Fruit fly (Drosophila melanogaster): ENCODE data around the gene Itgbn.

The Itgbn gene

dm6 chr2L:21072389-21072788 is 19.6 kb downstream of the Itgbn start:
- TF ChIP-seq Ravus (GFP tag; IDR thresholded peaks at IDR 0.05) (no peak), phol (tag; optimal IDR thresholded peaks at IDR 0.05) (no peak), CG42726 (GFP tag; IDR thresholded peaks at IDR 0.05; ENCODE audit: partially characterized antibody) (no peak), Ets65A (GFP tag) (peak; percentile 74), Eip74EF (GFP tag; optimal IDR thresholded peaks at IDR 0.05) (peak in 1 of 2 experiments; percentile 80), CG14710 (tag; optimal IDR thresholded peaks at IDR 0.05) (no peak), chinmo (GFP tag; IDR thresholded peaks at IDR 0.05; ENCODE audit: partially characterized antibody) (0 out of 4 replicates have a peak, but pooled peaks have one; percentile 49), Hmx (GFP tag; optimal IDR thresholded peaks at IDR 0.05) (no peak), Lim3 (GFP tag; IDR thresholded peaks at IDR 0.05) (no peak), Aef1 (GFP tag; IDR thresholded peaks at IDR 0.05) (no peak), CG8089 (GFP tag; optimal IDR thresholded peaks at IDR 0.05) (no peak), row (GFP tag; IDR thresholded peaks at IDR 0.05) (no peak), CG2712 (tag; optimal IDR thresholded peaks at IDR 0.05) (no peak), CG12769 (tag; optimal IDR thresholded peaks at IDR 0.05) (peak; percentile 10)

- peak; percentile 36; the same call in 1 of the 2 replicates for TF ChIP-seq onecut (GFP tag; IDR thresholded peaks at IDR 0.05)
- peak; percentile 57 for TF ChIP-seq abd-A (tag; optimal IDR thresholded peaks at IDR 0.05)
- peak; percentile 49; the same call in 1 of the 2 replicates for TF ChIP-seq Awh (GFP tag; IDR thresholded peaks at IDR 0.05)
- peak in 1 of 2 experiments; percentile 62 for TF ChIP-seq Eip74EF (GFP tag; optimal IDR thresholded peaks at IDR 0.05)
- peak; percentile 12; the same call in 1 of the 2 replicates for TF ChIP-seq vvl (GFP tag; IDR thresholded peaks at IDR 0.05)
- TF ChIP-seq sd (tag; optimal IDR thresholded peaks at IDR 0.05): peak; percentile 86
- no peak for TF ChIP-seq Bgb (GFP tag; IDR thresholded peaks at IDR 0.05; ENCODE audit: partially characterized antibody)
- TF ChIP-seq Blimp-1 (GFP tag; optimal IDR thresholded peaks at IDR 0.05): peak; percentile 0
- peak; percentile 67 for TF ChIP-seq pros (GFP tag; optimal IDR thresholded peaks at IDR 0.05)
- TF ChIP-seq zf30C (GFP tag; optimal IDR thresholded peaks at IDR 0.05): no peak
Observed at dm6 chr2L:21073300-21073699, 20.5 kb downstream of the Itgbn start.

dm6 chr2L:21073818-21074217 is 21.0 kb downstream of the Itgbn start:
- TF ChIP-seq chinmo (GFP tag; IDR thresholded peaks at IDR 0.05; ENCODE audit: partially characterized antibody) (peak; percentile 57; the same call in 1 of the 4 replicates), tup (GFP tag; optimal IDR thresholded peaks at IDR 0.05) (no peak), CG15269 (tag; optimal IDR thresholded peaks at IDR 0.05) (peak; percentile 52)

dm6 chr2L:21075105-21075504 is 22.3 kb downstream of the Itgbn start, which contains the start of gene tadr:
Gene tadr (plus strand): TSS chr2L:21075405.
- TF ChIP-seq Deaf1 (tag; optimal IDR thresholded peaks at IDR 0.05) (peak; percentile 49), crp (GFP tag; optimal IDR thresholded peaks at IDR 0.05) (peak in 1 of 2 experiments; percentile 22), Bgb (GFP tag; IDR thresholded peaks at IDR 0.05; ENCODE audit: partially characterized antibody) (0 out of 2 replicates have a peak, but pooled peaks have one; percentile 30), Hr51 (GFP tag; optimal IDR thresholded peaks at IDR 0.05) (peak in 1 of 2 experiments; percentile 35), CG17328 (GFP tag; IDR thresholded peaks at IDR 0.05) (no peak), cas (GFP tag; IDR thresholded peaks at IDR 0.05) (no peak), D19A (tag; optimal IDR thresholded peaks at IDR 0.05) (no peak), chinmo (GFP tag; IDR thresholded peaks at IDR 0.05; ENCODE audit: partially characterized antibody) (0 out of 4 replicates have a peak, but pooled peaks have one; percentile 20), Side (GFP tag; optimal IDR thresholded peaks at IDR 0.05) (no peak), Lim3 (GFP tag; IDR thresholded peaks at IDR 0.05) (no peak), slp2 (GFP tag; optimal IDR thresholded peaks at IDR 0.05) (no peak), jigr1 (GFP tag; IDR thresholded peaks at IDR 0.05) (no peak), ewg (GFP tag; optimal IDR thresholded peaks at IDR 0.05) (peak; percentile 79), ro (GFP tag; IDR thresholded peaks at IDR 0.05) (no peak), Myb (GFP tag; optimal IDR thresholded peaks at IDR 0.05) (no peak), cad (GFP tag; optimal IDR thresholded peaks at IDR 0.05) (no peak), pzg (GFP tag; optimal IDR thresholded peaks at IDR 0.05) (peak; percentile 6), Jarid2 (GFP tag; optimal IDR thresholded peaks at IDR 0.05) (peak; percentile 11), Dip2 (GFP tag; IDR thresholded peaks at IDR 0.05) (no peak), Hmr (GFP tag; optimal IDR thresholded peaks at IDR 0.05) (peak; percentile 12)

All from whole organism, embryonic.